4 fruit fly cellular contexts compared by ENCODE assay signal in the genomic region with DNA sequence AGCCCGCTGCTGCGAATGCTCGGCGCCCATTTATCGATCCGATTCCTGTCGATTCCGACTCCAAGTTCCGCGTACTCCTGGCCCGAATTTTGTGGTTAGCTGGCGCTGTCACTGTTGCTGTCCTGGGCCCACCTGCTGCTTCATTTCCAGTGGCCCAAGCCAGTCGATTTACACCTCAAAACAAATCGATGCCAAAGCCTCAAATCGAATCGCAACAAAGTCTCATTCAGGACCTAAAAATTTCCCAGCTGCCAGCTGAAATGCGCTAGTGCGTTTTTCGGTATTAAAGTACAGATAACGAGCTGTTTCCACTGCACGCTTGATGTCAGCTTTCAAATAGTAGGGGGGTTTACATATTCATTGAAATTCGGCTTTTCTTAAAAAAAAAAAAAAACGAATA.
A peak's percentile ranks its signal among the peaks of the same experiment; 100 is the strongest.
TF ChIP-seq lines count a peak whose summit lies in the region.

BORCS5 (minus strand) TSS at position 263 of the 400 bp plus-strand sequence.

- TF ChIP-seq CTCF in whole organism, embryonic (GFP tag; optimal IDR thresholded peaks at IDR 0.05; lab: Kevin White, UChicago), result no peak

TF ChIP-seq in whole organism, adult, 20 proteins besides CTCF, POLR2A, EP300 and RAD21:
- peak; percentile 18 for TF ChIP-seq CG1620 (GFP tag; optimal IDR thresholded peaks at IDR 0.05; lab: Kevin White, UChicago)
- TF ChIP-seq CG14711 (tag; optimal IDR thresholded peaks at IDR 0.05; lab: Kevin White, UChicago), result no peak
- no peak for TF ChIP-seq cnc (optimal IDR thresholded peaks at IDR 0.05; lab: Kevin White, UChicago)
- no peak for TF ChIP-seq CG33017 (tag; optimal IDR thresholded peaks at IDR 0.05; lab: Kevin White, UChicago)
TF ChIP-seq in whole organism, adult: peak in this region for 1.

TF ChIP-seq in whole organism, embryonic, 481 proteins besides CTCF, POLR2A, EP300 and RAD21 (continues in another document):
- TF ChIP-seq CG5953 (GFP tag; IDR thresholded peaks at IDR 0.05; lab: Robert Waterston, UW), result no peak
- no peak for TF ChIP-seq CG12299 (tag; optimal IDR thresholded peaks at IDR 0.05; lab: Kevin White, UChicago)
- TF ChIP-seq hth (optimal IDR thresholded peaks at IDR 0.05; lab: Kevin White, UChicago), result no peak
- TF ChIP-seq tll (GFP tag; optimal IDR thresholded peaks at IDR 0.05; lab: Kevin White, UChicago), result no peak
- TF ChIP-seq Bdp1 (GFP tag; optimal IDR thresholded peaks at IDR 0.05; lab: Kevin White, UChicago), result no peak
- no peak for TF ChIP-seq bowl (GFP tag; IDR thresholded peaks at IDR 0.05; lab: Robert Waterston, UW)
- TF ChIP-seq crol (GFP tag; IDR thresholded peaks at IDR 0.05; lab: Robert Waterston, UW), result no peak
- TF ChIP-seq NFAT (GFP tag; IDR thresholded peaks at IDR 0.05; lab: Robert Waterston, UW), result no peak
- TF ChIP-seq aop (GFP tag; IDR thresholded peaks at IDR 0.05; lab: Robert Waterston, UW), result no peak
- TF ChIP-seq CG13287 (GFP tag; IDR thresholded peaks at IDR 0.05; lab: Robert Waterston, UW; ENCODE audit: partially characterized antibody), result no peak
- TF ChIP-seq lilli (GFP tag; optimal IDR thresholded peaks at IDR 0.05; lab: Kevin White, UChicago), result no peak
- no peak for TF ChIP-seq ftz-f1 (GFP tag; optimal IDR thresholded peaks at IDR 0.05; lab: Kevin White, UChicago)
- TF ChIP-seq CG2129 (GFP tag; IDR thresholded peaks at IDR 0.05; lab: Robert Waterston, UW; ENCODE audit: partially characterized antibody), result no peak
- TF ChIP-seq Ets65A (GFP tag; lab: Kevin White, UChicago), result peak; percentile 91
- TF ChIP-seq Ssrp (tag; optimal IDR thresholded peaks at IDR 0.05; lab: Kevin White, UChicago), result no peak
- TF ChIP-seq pfk (GFP tag; optimal IDR thresholded peaks at IDR 0.05; lab: Kevin White, UChicago), result no peak
- TF ChIP-seq CG14860 (GFP tag; IDR thresholded peaks at IDR 0.05; lab: Robert Waterston, UW; ENCODE audit: partially characterized antibody), result no peak
- no peak for TF ChIP-seq CG30431 (GFP tag; optimal IDR thresholded peaks at IDR 0.05; lab: Kevin White, UChicago)
- no peak for TF ChIP-seq hkb (optimal IDR thresholded peaks at IDR 0.05; lab: Kevin White, UChicago)
- TF ChIP-seq hkb (GFP tag; IDR thresholded peaks at IDR 0.05; lab: Robert Waterston, UW), result no peak
- TF ChIP-seq fru (optimal IDR thresholded peaks at IDR 0.05; lab: Kevin White, UChicago), result no peak
- TF ChIP-seq Dref (GFP tag; IDR thresholded peaks at IDR 0.05; lab: Robert Waterston, UW), result peak; percentile 45
- peak; percentile 33 for TF ChIP-seq CG30403 (GFP tag; optimal IDR thresholded peaks at IDR 0.05; lab: Kevin White, UChicago)
- no peak for TF ChIP-seq dmrt99B (tag; optimal IDR thresholded peaks at IDR 0.05; lab: Kevin White, UChicago)
- no peak for TF ChIP-seq fu2 (GFP tag; optimal IDR thresholded peaks at IDR 0.05; lab: Kevin White, UChicago)
- no peak for TF ChIP-seq CG10366 (GFP tag; IDR thresholded peaks at IDR 0.05; lab: Robert Waterston, UW)
- no peak for TF ChIP-seq klu (GFP tag; IDR thresholded peaks at IDR 0.05; lab: Robert Waterston, UW)
- no peak for TF ChIP-seq Hr78 (GFP tag; optimal IDR thresholded peaks at IDR 0.05; lab: Kevin White, UChicago)
- no peak for TF ChIP-seq tna (GFP tag; IDR thresholded peaks at IDR 0.05; lab: Robert Waterston, UW; ENCODE audit: partially characterized antibody)

TF ChIP-seq in whole organism, prepupa, 60 proteins besides CTCF, POLR2A, EP300 and RAD21:
- peak; percentile 97 for TF ChIP-seq dsx (GFP tag; optimal IDR thresholded peaks at IDR 0.05; lab: Kevin White, UChicago; ENCODE audit: poor library complexity, severe bottlenecking)
- TF ChIP-seq Gug (GFP tag; IDR thresholded peaks at IDR 0.05; lab: Robert Waterston, UW), result no peak
- TF ChIP-seq CG15336 (GFP tag; IDR thresholded peaks at IDR 0.05; lab: Robert Waterston, UW), result 0 out of 2 replicates have a peak, but pooled peaks have one; percentile 7
- no peak for TF ChIP-seq CG10669 (GFP tag; optimal IDR thresholded peaks at IDR 0.05; lab: Kevin White, UChicago)

TF ChIP-seq in whole organism, wandering third instar larva, 38 proteins besides CTCF, POLR2A, EP300 and RAD21:
- TF ChIP-seq Rel (GFP tag; optimal IDR thresholded peaks at IDR 0.05; lab: Kevin White, UChicago) (no peak), Rel (tag; optimal IDR thresholded peaks at IDR 0.05; lab: Kevin White, UChicago) (peak; percentile 86), N (GFP tag; optimal IDR thresholded peaks at IDR 0.05; lab: Kevin White, UChicago) (peak; percentile 85), Hr78 (GFP tag; optimal IDR thresholded peaks at IDR 0.05; lab: Kevin White, UChicago) (peak; percentile 4), ey (GFP tag; optimal IDR thresholded peaks at IDR 0.05; lab: Kevin White, UChicago) (no peak)
